Fruit fly (Drosophila melanogaster): ENCODE results near the gene CG12177.
A peak's percentile ranks its signal among the peaks of the same experiment; 100 is the strongest.

Gene CG12177

dm6 chrX:13641891-13642617, 38.2 kb downstream of the CG12177 start:
- TF ChIP-seq foxo (GFP tag; optimal IDR thresholded peaks at IDR 0.05), result no peak
- TF ChIP-seq CrebA (GFP tag; optimal IDR thresholded peaks at IDR 0.05; ENCODE audit: borderline replicate concordance), result peak; percentile 95
- TF ChIP-seq lola (GFP tag; optimal IDR thresholded peaks at IDR 0.05), result no peak
- no peak for TF ChIP-seq usp (GFP tag; optimal IDR thresholded peaks at IDR 0.05)
- TF ChIP-seq Hr78 (GFP tag; optimal IDR thresholded peaks at IDR 0.05), result no peak
- no peak for TF ChIP-seq woc (GFP tag; optimal IDR thresholded peaks at IDR 0.05)
- peak; percentile 95 for TF ChIP-seq Dif (GFP tag; optimal IDR thresholded peaks at IDR 0.05; ENCODE audit: partially characterized antibody)
- no peak for TF ChIP-seq psq (GFP tag; optimal IDR thresholded peaks at IDR 0.05)
- TF ChIP-seq Dfd (GFP tag; optimal IDR thresholded peaks at IDR 0.05), result no peak
- TF ChIP-seq brk (GFP tag; optimal IDR thresholded peaks at IDR 0.05), result no peak
- no peak for TF ChIP-seq sv (GFP tag; optimal IDR thresholded peaks at IDR 0.05)
- TF ChIP-seq N (GFP tag; optimal IDR thresholded peaks at IDR 0.05), result no peak
- TF ChIP-seq Sp1 (GFP tag; optimal IDR thresholded peaks at IDR 0.05), result no peak
- no peak for TF ChIP-seq tai (GFP tag; optimal IDR thresholded peaks at IDR 0.05)
- TF ChIP-seq Jra (GFP tag; optimal IDR thresholded peaks at IDR 0.05), result no peak
- no peak for TF ChIP-seq CG32264 (GFP tag; optimal IDR thresholded peaks at IDR 0.05)
- TF ChIP-seq jim (GFP tag; optimal IDR thresholded peaks at IDR 0.05), result no peak
- no peak for TF ChIP-seq Hnf4 (GFP tag; optimal IDR thresholded peaks at IDR 0.05)
- no peak for TF ChIP-seq fru (GFP tag; optimal IDR thresholded peaks at IDR 0.05)
- TF ChIP-seq Mio (GFP tag; optimal IDR thresholded peaks at IDR 0.05), result no peak
- no peak for TF ChIP-seq dmrt93B (GFP tag; optimal IDR thresholded peaks at IDR 0.05)
- TF ChIP-seq pan (optimal IDR thresholded peaks at IDR 0.05), result no peak
- TF ChIP-seq dl (GFP tag; optimal IDR thresholded peaks at IDR 0.05; ENCODE audit: insufficient read depth in 1 of 2, partially characterized antibody in 2 of 2), result peak; percentile 86 to 89
- TF ChIP-seq OdsH (GFP tag; optimal IDR thresholded peaks at IDR 0.05), result no peak
- TF ChIP-seq HLH106 (tag; optimal IDR thresholded peaks at IDR 0.05), result no peak
- TF ChIP-seq Hr83 (GFP tag; optimal IDR thresholded peaks at IDR 0.05; ENCODE audit: poor library complexity, severe bottlenecking), result peak; percentile 56
- TF ChIP-seq sage (GFP tag; optimal IDR thresholded peaks at IDR 0.05), result no peak
- no peak for TF ChIP-seq Abd-B (GFP tag; optimal IDR thresholded peaks at IDR 0.05)
- no peak for TF ChIP-seq ey (GFP tag; optimal IDR thresholded peaks at IDR 0.05)
- TF ChIP-seq CG9705 (GFP tag; optimal IDR thresholded peaks at IDR 0.05), result no peak
- no peak for TF ChIP-seq dsf (GFP tag; optimal IDR thresholded peaks at IDR 0.05; ENCODE audit: borderline replicate concordance)
- no peak for TF ChIP-seq GATAd (GFP tag; optimal IDR thresholded peaks at IDR 0.05)
- peak; percentile 85 for TF ChIP-seq h (GFP tag; optimal IDR thresholded peaks at IDR 0.05)
- peak; percentile 85 for TF ChIP-seq Vsx2 (GFP tag; optimal IDR thresholded peaks at IDR 0.05; ENCODE audit: partially characterized antibody)
- TF ChIP-seq Myc (optimal IDR thresholded peaks at IDR 0.05), result no peak
- no peak for TF ChIP-seq Rel (GFP tag; optimal IDR thresholded peaks at IDR 0.05)
- TF ChIP-seq Rel (tag; optimal IDR thresholded peaks at IDR 0.05), result peak; percentile 62
- TF ChIP-seq rgr (GFP tag; optimal IDR thresholded peaks at IDR 0.05), result peak; percentile 17
- TF ChIP-seq br (GFP tag; optimal IDR thresholded peaks at IDR 0.05), result no peak

- TF ChIP-seq Mio (GFP tag; optimal IDR thresholded peaks at IDR 0.05) (no peak), Jra (GFP tag; optimal IDR thresholded peaks at IDR 0.05) (peak; percentile 59), br (GFP tag; optimal IDR thresholded peaks at IDR 0.05) (peak; percentile 69), OdsH (GFP tag; optimal IDR thresholded peaks at IDR 0.05) (peak; percentile 75), Dfd (GFP tag; optimal IDR thresholded peaks at IDR 0.05) (no peak), Abd-B (GFP tag; optimal IDR thresholded peaks at IDR 0.05) (no peak), brk (GFP tag; optimal IDR thresholded peaks at IDR 0.05) (peak; percentile 12), CG9705 (GFP tag; optimal IDR thresholded peaks at IDR 0.05) (no peak), sv (GFP tag; optimal IDR thresholded peaks at IDR 0.05) (peak; percentile 92), Myc (optimal IDR thresholded peaks at IDR 0.05) (no peak), fru (GFP tag; optimal IDR thresholded peaks at IDR 0.05) (peak; percentile 78), Sp1 (GFP tag; optimal IDR thresholded peaks at IDR 0.05) (peak; percentile 42), h (GFP tag; optimal IDR thresholded peaks at IDR 0.05) (peak; percentile 78), ey (GFP tag; optimal IDR thresholded peaks at IDR 0.05) (peak; percentile 84), Hr83 (GFP tag; optimal IDR thresholded peaks at IDR 0.05; ENCODE audit: poor library complexity, severe bottlenecking) (peak; percentile 57), psq (GFP tag; optimal IDR thresholded peaks at IDR 0.05) (peak; percentile 37), rgr (GFP tag; optimal IDR thresholded peaks at IDR 0.05) (peak; percentile 87), usp (GFP tag; optimal IDR thresholded peaks at IDR 0.05) (no peak), woc (GFP tag; optimal IDR thresholded peaks at IDR 0.05) (peak; percentile 34), HLH106 (tag; optimal IDR thresholded peaks at IDR 0.05) (peak; percentile 48), N (GFP tag; optimal IDR thresholded peaks at IDR 0.05) (no peak), Hnf4 (GFP tag; optimal IDR thresholded peaks at IDR 0.05) (peak; percentile 81), pan (optimal IDR thresholded peaks at IDR 0.05) (no peak), sage (GFP tag; optimal IDR thresholded peaks at IDR 0.05) (peak; percentile 26), Rel (GFP tag; optimal IDR thresholded peaks at IDR 0.05) (no peak), Rel (tag; optimal IDR thresholded peaks at IDR 0.05) (no peak), dl (GFP tag; optimal IDR thresholded peaks at IDR 0.05; ENCODE audit: insufficient read depth in 1 of 2, partially characterized antibody in 2 of 2) (no peak), CrebA (GFP tag; optimal IDR thresholded peaks at IDR 0.05; ENCODE audit: borderline replicate concordance) (no peak), foxo (GFP tag; optimal IDR thresholded peaks at IDR 0.05) (peak in 1 of 2 experiments; percentile 83), dmrt93B (GFP tag; optimal IDR thresholded peaks at IDR 0.05) (peak; percentile 46), Vsx2 (GFP tag; optimal IDR thresholded peaks at IDR 0.05; ENCODE audit: partially characterized antibody) (no peak), Hr78 (GFP tag; optimal IDR thresholded peaks at IDR 0.05) (no peak), tai (GFP tag; optimal IDR thresholded peaks at IDR 0.05) (peak; percentile 65)
These were observed 39.0 kb downstream of the CG12177 start for dm6 chrX:13641115-13641890.

Measured in whole organism, wandering third instar larva.